Worm (Caenorhabditis elegans) whole organism, young adult: ENCODE results near the gene srbc-19.
"Not testable (repeated sequence)": the region's sequence is repeated elsewhere in the genome, so short reads cannot be mapped to it uniquely, and the experiment has no call there.

Experiments used
- B0019.2 ChIP-seq: fragments of 200-800 bp; sonication (Bioruptor generic); conservative IDR thresholded peaks from 2 replicates; pipeline ENCODE4 v1.3.6; 2022; ENCODE audit warnings: missing genetic modification reagents, missing genetic modification characterization, missing compliant biosample characterization
- C06A6.2 ChIP-seq: fragments of 200-800 bp; sonication (Bioruptor generic); conservative IDR thresholded peaks from 2 replicates; pipeline ENCODE4 v1.3.6; 2022; ENCODE audit warnings: missing genetic modification characterization, missing compliant biosample characterization
- F37B4.10 ChIP-seq: fragments of 200-800 bp; sonication (Bioruptor generic); IDR thresholded peaks from 2 replicates; pipeline ENCODE4 v1.3.6; 2022; ENCODE audit warnings: missing genetic modification characterization, missing compliant biosample characterization
- F52B5.7 ChIP-seq: sonication (generic microtip); optimal IDR thresholded peaks from 2 replicates; lab custom pipeline; 2016; ENCODE audit warnings: mild to moderate bottlenecking, missing genetic modification characterization, missing compliant biosample characterization
- F57A8.1 ChIP-seq: fragments of 200-800 bp; sonication (Bioruptor generic); optimal IDR thresholded peaks from 2 replicates; lab custom pipeline; 2018; ENCODE audit warnings: mild to moderate bottlenecking, missing genetic modification characterization, moderate library complexity, missing compliant biosample characterization
- F57C9.4 ChIP-seq: sonication (generic microtip); optimal IDR thresholded peaks from 2 replicates; lab custom pipeline; 2017; ENCODE audit warnings: mild to moderate bottlenecking, missing genetic modification characterization, missing compliant biosample characterization
- K12H6.12 ChIP-seq: fragments of 200-800 bp; sonication (Bioruptor generic); optimal IDR thresholded peaks from 2 replicates; lab custom pipeline; 2018; ENCODE audit warnings: mild to moderate bottlenecking, missing genetic modification characterization, missing compliant biosample characterization
- T26A5.8 ChIP-seq: sonication (generic microtip); optimal IDR thresholded peaks from 2 replicates; lab custom pipeline; 2016; ENCODE audit warnings: missing genetic modification characterization, missing compliant biosample characterization
- Y53G8AR.9 ChIP-seq: fragments of 200-800 bp; sonication (Bioruptor generic); conservative IDR thresholded peaks from 2 replicates; pipeline ENCODE4 v1.3.6; 2022; ENCODE audit warnings: missing genetic modification reagents, missing genetic modification characterization, missing compliant biosample characterization
- akir-1 ChIP-seq: fragments of 200-800 bp; sonication (Bioruptor generic); optimal IDR thresholded peaks from 2 replicates; lab custom pipeline; 2018; ENCODE audit warnings: mild to moderate bottlenecking, missing genetic modification characterization, moderate library complexity, missing compliant biosample characterization
- bed-1 ChIP-seq: fragments of 200-800 bp; sonication (Bioruptor generic); IDR thresholded peaks from 2 replicates; pipeline ENCODE4 v1.3.6; 2022; ENCODE audit warnings: missing genetic modification reagents, missing genetic modification characterization, missing compliant biosample characterization
- cebp-1 ChIP-seq, 2 experiments: fragments of 200-800 bp in 1 of 2; sonication (Bioruptor generic) in 1 of 2; sonication (generic microtip) in 1 of 2; IDR thresholded peaks in 1 of 2; optimal IDR thresholded peaks in 1 of 2; 2 replicates each; pipeline versions ENCODE4 v1.3.6 to Lab custom; 2017 to 2022; ENCODE audit warnings: missing compliant biosample characterization in 2 of 2, missing genetic modification characterization in 2 of 2, mild to moderate bottlenecking in 1 of 2, missing genetic modification reagents in 1 of 2, moderate library complexity in 1 of 2
- cebp-2 ChIP-seq: fragments of 200-800 bp; sonication (Bioruptor generic); IDR thresholded peaks from 2 replicates; pipeline ENCODE4 v1.3.6; 2022; ENCODE audit warnings: missing genetic modification characterization, missing compliant biosample characterization
- ceh-40 ChIP-seq: fragments of 200-800 bp; sonication (Bioruptor generic); IDR thresholded peaks from 2 replicates; pipeline ENCODE4 v1.3.6; 2022; ENCODE audit warnings: missing genetic modification characterization, missing compliant biosample characterization
- die-1 ChIP-seq: sonication (generic microtip); optimal IDR thresholded peaks from 2 replicates; lab custom pipeline; 2016; ENCODE audit warnings: missing genotype, mild to moderate bottlenecking, missing genetic modification characterization, missing compliant biosample characterization
- dox-1 ChIP-seq: fragments of 200-800 bp; sonication (Bioruptor generic); IDR thresholded peaks from 2 replicates; pipeline ENCODE4 v1.3.6; 2022; ENCODE audit warnings: missing genetic modification reagents, missing genetic modification characterization, missing compliant biosample characterization
- dpff-1 ChIP-seq: sonication (generic microtip); optimal IDR thresholded peaks from 2 replicates; lab custom pipeline; 2017; ENCODE audit warnings: mild to moderate bottlenecking, missing genetic modification characterization, missing compliant biosample characterization
- egl-18 ChIP-seq: fragments of 200-800 bp; sonication (Bioruptor generic); IDR thresholded peaks from 2 replicates; pipeline ENCODE4 v1.3.6; 2022; ENCODE audit warnings: missing genetic modification reagents, missing genetic modification characterization, missing compliant biosample characterization
- hlh-12 ChIP-seq: sonication (generic microtip); optimal IDR thresholded peaks from 2 replicates; lab custom pipeline; 2016; ENCODE audit warnings: missing genetic modification characterization, missing compliant biosample characterization
- lin-26 ChIP-seq: fragments of 200-800 bp; sonication (Bioruptor generic); IDR thresholded peaks from 2 replicates; pipeline ENCODE4 v1.3.6; 2022; ENCODE audit warnings: missing genetic modification reagents, missing genetic modification characterization, missing compliant biosample characterization
- lin-35 ChIP-seq, 3 experiments: fragments of 150-350 bp in 2 of 3; sonication (generic microtip) in 1 of 3; optimal IDR thresholded peaks; 2 replicates each; lab custom pipeline; 2014 to 2018; ENCODE audit warnings: missing biosample characterization in 3 of 3, missing genetic modification characterization in 3 of 3, missing genetic modification reagents in 3 of 3
- lin-54 ChIP-seq: fragments of 200-800 bp; sonication (Bioruptor generic); optimal IDR thresholded peaks from 2 replicates; lab custom pipeline; 2018; ENCODE audit warnings: mild to moderate bottlenecking, missing genetic modification characterization, missing compliant biosample characterization
- madf-6 ChIP-seq: fragments of 200-800 bp; sonication (Bioruptor generic); IDR thresholded peaks from 2 replicates; pipeline ENCODE4 v1.3.6; 2022; ENCODE audit warnings: missing genetic modification reagents, missing genetic modification characterization, missing compliant biosample characterization
- mel-28 ChIP-seq: sonication (generic microtip); optimal IDR thresholded peaks from 2 replicates; lab custom pipeline; 2016; ENCODE audit warnings: borderline replicate concordance, mild to moderate bottlenecking, missing genetic modification characterization, missing compliant biosample characterization
- nfyb-1 ChIP-seq: fragments of 200-800 bp; sonication (Bioruptor generic); IDR thresholded peaks from 2 replicates; pipeline ENCODE4 v1.3.6; 2022; ENCODE audit warnings: missing genetic modification reagents, missing genetic modification characterization, missing compliant biosample characterization
- nhr-120 ChIP-seq: fragments of 200-800 bp; sonication (Bioruptor generic); IDR thresholded peaks from 2 replicates; pipeline ENCODE4 v1.3.6; 2022; ENCODE audit warnings: missing genetic modification characterization, missing compliant biosample characterization
- nhr-27 ChIP-seq: fragments of 200-800 bp; sonication (Bioruptor generic); optimal IDR thresholded peaks from 2 replicates; lab custom pipeline; 2018; ENCODE audit warnings: mild to moderate bottlenecking, missing genetic modification characterization, moderate library complexity, missing compliant biosample characterization
- nhr-80 ChIP-seq: sonication (generic microtip); optimal IDR thresholded peaks from 2 replicates; lab custom pipeline; 2016; ENCODE audit warnings: missing genetic modification characterization, missing compliant biosample characterization
- pha-4 ChIP-seq: fragments of 150-350 bp; sonication (generic microtip); optimal IDR thresholded peaks from 2 replicates; lab custom pipeline; 2014; ENCODE audit warnings: missing biosample characterization, missing genetic modification reagents, missing genetic modification characterization
- rec-8 ChIP-seq, 2 experiments: sonication (generic microtip); optimal IDR thresholded peaks; 2 replicates each; lab custom pipeline; 2016; ENCODE audit warnings: mild to moderate bottlenecking in 2 of 2, missing genetic modification characterization in 2 of 2, missing genetic modification reagents in 2 of 2, missing genotype in 2 of 2, missing biosample characterization in 1 of 2, missing compliant biosample characterization in 1 of 2, moderate library complexity in 1 of 2
- rpc-1 ChIP-seq, 2 experiments: fragments of 150-350 bp in 1 of 2; sonication (generic microtip) in 1 of 2; optimal IDR thresholded peaks; 2 replicates each; lab custom pipeline; 2014 to 2018; ENCODE audit warnings: missing biosample characterization in 1 of 2, missing genetic modification characterization in 1 of 2, missing genetic modification reagents in 1 of 2, missing genotype in 1 of 2
- sea-2 ChIP-seq: fragments of 200-800 bp; sonication (Bioruptor generic); IDR thresholded peaks from 2 replicates; pipeline ENCODE4 v1.3.6; 2022; ENCODE audit warnings: missing genetic modification characterization, missing compliant biosample characterization
- snpc-1.1 ChIP-seq: sonication (generic microtip); optimal IDR thresholded peaks from 2 replicates; lab custom pipeline; 2017; ENCODE audit warnings: missing genetic modification characterization, mild to moderate bottlenecking, missing compliant biosample characterization, antibody characterized with exemption, moderate library complexity, missing genotype, missing genetic modification reagents; ENCODE audit not compliant: insufficient read depth
- snpc-1.3 ChIP-seq: sonication (generic microtip); optimal IDR thresholded peaks from 2 replicates; lab custom pipeline; 2017; ENCODE audit warnings: missing genetic modification characterization, mild to moderate bottlenecking, missing compliant biosample characterization, antibody characterized with exemption, moderate library complexity, missing genotype, missing genetic modification reagents; ENCODE audit not compliant: insufficient read depth
- snpc-3.4 ChIP-seq: sonication (generic microtip); optimal IDR thresholded peaks from 2 replicates; lab custom pipeline; 2017; ENCODE audit warnings: missing genetic modification characterization, mild to moderate bottlenecking, missing compliant biosample characterization, antibody characterized with exemption, moderate library complexity, missing genotype, missing genetic modification reagents
- snpc-4 ChIP-seq, 5 experiments: fragments of 150-350 bp in 1 of 5; sonication (generic microtip) in 4 of 5; optimal IDR thresholded peaks; 2 replicates each; lab custom pipeline; 2014 to 2018; ENCODE audit warnings: missing genetic modification characterization in 5 of 5, missing biosample characterization in 3 of 5, antibody characterized with exemption in 2 of 5, mild to moderate bottlenecking in 2 of 5, missing compliant biosample characterization in 2 of 5, missing genotype in 2 of 5, moderate library complexity in 2 of 5, missing genetic modification reagents in 1 of 5
- tbx-9 ChIP-seq: sonication (generic microtip); optimal IDR thresholded peaks from 2 replicates; lab custom pipeline; 2016; ENCODE audit warnings: borderline replicate concordance, missing genetic modification characterization, inconsistent platforms, missing compliant biosample characterization
- xnd-1 ChIP-seq: sonication (generic microtip); optimal IDR thresholded peaks from 2 replicates; lab custom pipeline; 2016; ENCODE audit warnings: missing genotype, missing genetic modification reagents, missing genetic modification characterization, missing compliant biosample characterization

srbc-19 gene

ce11 chrV:2146044-2146443, 20.5 kb downstream of the srbc-19 start, which contains the start of gene str-52:
Gene str-52 (minus strand): TSS chrV:2146144.
- TF ChIP-seq bed-1 (GFP tag; lab: Robert Waterston, UW) (no peak), egl-18 (GFP tag; lab: Robert Waterston, UW) (no peak), lin-54 (GFP tag; lab: Kevin White, UChicago) (no peak), K12H6.12 (no peak)

DNA sequence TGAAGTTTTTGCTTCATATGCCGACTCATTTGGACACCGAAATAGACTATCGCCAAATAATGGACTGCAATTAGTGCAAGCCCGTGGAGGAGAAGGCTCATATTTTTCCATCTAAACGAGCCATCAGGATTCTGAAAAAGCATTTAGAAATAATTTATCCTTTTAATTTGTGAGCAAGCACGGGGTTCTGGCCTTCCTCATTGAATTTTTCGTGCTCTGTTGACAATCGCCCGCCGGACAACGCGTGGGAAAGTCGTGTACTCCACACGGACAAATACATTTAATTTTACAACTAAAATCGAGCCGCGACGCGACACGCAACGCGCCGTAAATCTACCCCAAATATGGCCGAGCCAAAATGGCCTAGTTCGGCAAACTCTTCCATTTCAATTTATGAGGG, 22.2 kb downstream of the srbc-19 start, which contains the start of gene F22F7.12:
Gene F22F7.12, minus strand, starts transcription at position 101 of the 400 bp plus-strand sequence.
- not testable (repeated sequence) for TF ChIP-seq F52B5.7 (tag; lab: Kevin White, UChicago); Y53G8AR.9 (GFP tag; lab: Robert Waterston, UW); rpc-1 (optimal IDR thresholded peaks at IDR 0.05; lab: Kevin White, UChicago); rpc-1 (tag; optimal IDR thresholded peaks at IDR 0.05; lab: Kevin White, UChicago)

- TF ChIP-seq nhr-120 = no peak
- no peak for TF ChIP-seq F57C9.4
- no peak for TF ChIP-seq nfyb-1
- TF ChIP-seq xnd-1 (tag; lab: Kevin White, UChicago) = no peak
- TF ChIP-seq T26A5.8 (tag; lab: Kevin White, UChicago) = no peak
- TF ChIP-seq F37B4.10 (GFP tag; lab: Robert Waterston, UW) = no peak
- TF ChIP-seq tbx-9 (tag; lab: Kevin White, UChicago) = no peak
- no peak for TF ChIP-seq akir-1 (GFP tag; lab: Kevin White, UChicago)
These were observed 26.7 kb downstream of the srbc-19 start, which contains the start of gene F22F7.7 for ce11 chrV:2139918-2140317. Gene F22F7.7 (minus strand): TSS chrV:2140042.

ce11 chrV:2138287-2138686, 28.3 kb downstream of the srbc-19 start:
- TF ChIP-seq cebp-2 (GFP tag; lab: Robert Waterston, UW) = no peak
- TF ChIP-seq snpc-1.3 (tag; lab: Kevin White, UChicago) = no peak
- TF ChIP-seq bed-1 (GFP tag; lab: Robert Waterston, UW) = no peak
- TF ChIP-seq F57A8.1 (GFP tag; lab: Kevin White, UChicago) = no peak
- no peak for TF ChIP-seq dox-1
- TF ChIP-seq, all 124 proteins: peak for 0

- TF ChIP-seq dpff-1 = no peak
- TF ChIP-seq sea-2 (GFP tag; lab: Robert Waterston, UW) = no peak
- no peak for TF ChIP-seq snpc-4 (GFP tag; optimal IDR thresholded peaks at IDR 0.05; lab: Kevin White, UChicago)
- no peak for TF ChIP-seq snpc-4 (tag; optimal IDR thresholded peaks at IDR 0.05; lab: Kevin White, UChicago)
- TF ChIP-seq die-1 (tag; lab: Kevin White, UChicago) = no peak
- no peak for TF ChIP-seq ceh-40 (GFP tag; lab: Robert Waterston, UW)
- TF ChIP-seq B0019.2 = no peak
- peak; percentile 53 for TF ChIP-seq nhr-80
- TF ChIP-seq hlh-12 (tag; lab: Kevin White, UChicago) = no peak
These were observed 29.6 kb downstream of the srbc-19 start for ce11 chrV:2137010-2137409.

ce11 chrV:2135323-2135722, 31.3 kb downstream of the srbc-19 start:
- no peak for TF ChIP-seq snpc-1.1 (tag; lab: Kevin White, UChicago)
- TF ChIP-seq snpc-3.4 (tag; lab: Kevin White, UChicago) = no peak
- TF ChIP-seq lin-26 (GFP tag; lab: Robert Waterston, UW) = no peak; the same call in 1 of the 2 replicates
- TF ChIP-seq rec-8 (tag; optimal IDR thresholded peaks at IDR 0.05; lab: Kevin White, UChicago) = no peak
- TF ChIP-seq K12H6.12 = peak; percentile 25
- no peak for TF ChIP-seq nhr-120
- TF ChIP-seq cebp-1 (GFP tag; IDR thresholded peaks at IDR 0.05; lab: Robert Waterston, UW) = no peak
- TF ChIP-seq cebp-1 (tag; optimal IDR thresholded peaks at IDR 0.05; lab: Kevin White, UChicago) = peak; percentile 46
- TF ChIP-seq nhr-27 (tag; lab: Kevin White, UChicago) = no peak
- TF ChIP-seq snpc-4 (GFP tag; optimal IDR thresholded peaks at IDR 0.05; lab: Kevin White, UChicago) = no peak
- no peak for TF ChIP-seq snpc-4 (tag; optimal IDR thresholded peaks at IDR 0.05; lab: Kevin White, UChicago)
- no peak for TF ChIP-seq madf-6 (GFP tag; lab: Robert Waterston, UW)
- peak in 1 of 3 experiments; percentile 16 for TF ChIP-seq lin-35 (GFP tag; optimal IDR thresholded peaks at IDR 0.05; lab: Kevin White, UChicago)
- TF ChIP-seq mel-28 (tag; lab: Kevin White, UChicago) = no peak
- TF ChIP-seq pha-4 = no peak
- no peak for TF ChIP-seq C06A6.2 (GFP tag; lab: Robert Waterston, UW)
